Worm (Caenorhabditis elegans) whole organism, L3 larva: ENCODE measurements around the gene ndx-3.

ENCODE experiments used
- ZK546.5 ChIP-seq: sonication (generic microtip); optimal IDR thresholded peaks from 2 replicates; lab custom pipeline; 2017; ENCODE audit warnings: missing biosample characterization, missing genetic modification characterization
- daf-12 ChIP-seq: fragments of 150-350 bp; optimal IDR thresholded peaks from 2 replicates; lab custom pipeline; 2014; ENCODE audit warnings: missing biosample characterization, missing genetic modification reagents, missing genetic modification characterization
- fkh-10 ChIP-seq: sonication (generic microtip); optimal IDR thresholded peaks from 2 replicates; lab custom pipeline; 2017; ENCODE audit warnings: missing biosample characterization, missing genetic modification reagents, missing genetic modification characterization
- nfya-1 ChIP-seq: sonication (generic microtip); optimal IDR thresholded peaks from 2 replicates; lab custom pipeline; 2017; ENCODE audit warnings: missing genetic modification characterization, mild to moderate bottlenecking, missing compliant biosample characterization, antibody characterized with exemption, moderate library complexity; ENCODE audit not compliant: insufficient read depth
- nhr-12 ChIP-seq: fragments of 150-350 bp; optimal IDR thresholded peaks from 2 replicates; lab custom pipeline; 2014; ENCODE audit warnings: missing biosample characterization, missing genetic modification characterization
- nhr-23 ChIP-seq: fragments of 150-350 bp; optimal IDR thresholded peaks from 2 replicates; lab custom pipeline; 2014; ENCODE audit warnings: missing biosample characterization, missing genetic modification reagents, missing genetic modification characterization
- nhr-237 ChIP-seq: fragments of 150-350 bp; optimal IDR thresholded peaks from 2 replicates; lab custom pipeline; 2014; ENCODE audit warnings: missing biosample characterization, missing genetic modification characterization
- nhr-43 ChIP-seq: sonication (generic microtip); optimal IDR thresholded peaks from 2 replicates; lab custom pipeline; 2016; ENCODE audit warnings: mild to moderate bottlenecking, missing genetic modification characterization, missing compliant biosample characterization; ENCODE audit not compliant: poor library complexity, severe bottlenecking
- pqm-1 ChIP-seq: fragments of 150-350 bp; optimal IDR thresholded peaks from 2 replicates; lab custom pipeline; 2017; ENCODE audit warnings: missing biosample characterization, missing genetic modification characterization, inconsistent platforms
- snpc-4 ChIP-seq: fragments of 150-350 bp; optimal IDR thresholded peaks from 2 replicates; lab custom pipeline; 2014; ENCODE audit warnings: missing biosample characterization, missing genetic modification characterization
- ztf-11 ChIP-seq: fragments of 150-350 bp; optimal IDR thresholded peaks from 2 replicates; lab custom pipeline; 2014; ENCODE audit warnings: missing biosample characterization, missing genetic modification characterization

DNA sequence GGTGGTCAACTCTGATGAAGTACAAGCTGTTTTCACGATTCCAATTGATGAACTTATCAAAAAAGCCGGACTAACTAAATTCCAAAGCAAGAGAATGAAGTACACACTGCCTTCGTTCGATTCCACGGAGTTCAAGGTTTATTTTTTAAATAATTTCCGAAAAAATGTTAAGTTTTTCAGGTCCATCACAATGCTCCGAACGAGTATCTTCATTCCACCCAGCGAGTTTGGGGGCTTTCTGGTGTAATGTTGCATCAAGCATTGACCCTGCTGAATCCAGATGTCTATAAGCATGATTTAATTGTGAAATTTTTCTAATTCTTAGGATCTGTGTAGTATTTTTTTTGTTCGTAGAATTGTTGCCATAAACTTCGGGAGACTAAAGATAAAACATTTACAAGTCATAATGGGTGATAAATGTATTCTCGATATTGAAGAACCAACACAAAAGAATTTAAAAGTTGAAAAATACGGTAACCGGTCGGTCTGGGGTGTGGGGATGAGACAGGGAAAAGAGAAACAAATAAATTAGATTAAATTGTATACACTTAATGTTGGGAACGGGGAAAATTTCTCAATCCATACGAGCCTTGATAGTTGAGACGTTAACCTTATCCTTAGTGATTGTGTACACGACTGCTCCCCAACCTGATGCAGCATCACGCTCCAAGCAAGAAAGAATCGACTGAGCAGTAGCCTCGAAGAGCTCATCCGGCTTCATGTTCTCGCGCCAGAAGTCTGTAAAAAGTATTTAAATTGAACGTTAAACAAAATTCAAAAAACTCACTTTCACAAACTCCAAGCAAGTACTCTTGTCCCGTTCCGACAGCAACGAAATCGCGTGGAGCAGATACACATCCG is 940 bp downstream of the ndx-3 start:
- TF ChIP-seq daf-12 (tag; lab: Kevin White, UChicago), result no peak
- no peak for TF ChIP-seq nhr-237 (tag; lab: Kevin White, UChicago)
- no peak for TF ChIP-seq ZK546.5
- TF ChIP-seq nhr-43 (tag; lab: Kevin White, UChicago), result no peak
- no peak for TF ChIP-seq snpc-4 (tag; lab: Kevin White, UChicago)
- TF ChIP-seq ztf-11 (tag; lab: Kevin White, UChicago), result no peak
- TF ChIP-seq fkh-10 (GFP tag; lab: Kevin White, UChicago), result no peak
- no peak for TF ChIP-seq nhr-23 (tag; lab: Kevin White, UChicago)
- no peak for TF ChIP-seq nfya-1 (tag; lab: Kevin White, UChicago)
- TF ChIP-seq nhr-12 (tag; lab: Kevin White, UChicago), result no peak
- TF ChIP-seq pqm-1 (tag; lab: Kevin White, UChicago), result no peak
